Fruit fly (Drosophila melanogaster) whole organism, prepupa: Measurements from ENCODE around the gene CG32373.

Experiments used
- CG11902 ChIP-seq: fragments of 200-800 bp; sonication (Bioruptor generic); optimal IDR thresholded peaks from 3 replicates; lab custom pipeline; 2016; ENCODE audit warnings: missing biosample characterization, missing genetic modification characterization
- CG6792 ChIP-seq: fragments of 200-800 bp; sonication (Bioruptor generic); optimal IDR thresholded peaks from 3 replicates; lab custom pipeline; 2016; ENCODE audit warnings: missing biosample characterization, missing genetic modification characterization
- CG9139 ChIP-seq: fragments of 200-800 bp; sonication (Bioruptor generic); optimal IDR thresholded peaks from 3 replicates; lab custom pipeline; 2017; ENCODE audit warnings: missing biosample characterization, mild to moderate bottlenecking, missing genetic modification characterization
- Eip93F ChIP-seq: fragments of 200-800 bp; sonication (Bioruptor generic); optimal IDR thresholded peaks from 2 replicates; lab custom pipeline; 2016; ENCODE audit warnings: missing biosample characterization, mild to moderate bottlenecking, missing genetic modification characterization

DNA sequence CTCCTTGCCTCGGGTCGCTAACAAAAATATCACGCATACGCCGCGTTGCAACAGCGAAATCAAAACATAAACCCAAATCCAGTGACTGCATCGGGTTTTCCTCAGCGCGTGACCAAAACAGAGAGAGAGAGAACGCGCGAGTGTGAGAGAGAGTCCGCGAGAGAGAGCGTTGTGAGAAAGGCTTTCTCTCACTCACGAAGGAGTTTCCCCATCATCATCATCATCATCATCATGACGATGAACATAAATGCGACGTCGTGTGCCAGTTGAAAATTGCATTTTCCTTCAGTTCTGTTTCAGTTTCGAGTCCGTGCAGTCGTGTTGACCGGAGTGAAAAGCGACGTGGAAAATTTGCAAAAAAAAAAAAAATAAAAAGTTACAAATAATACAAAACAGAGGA lies 96.7 kb downstream of the CG32373 start, which contains the start of gene CG13685:
- TF ChIP-seq CG9139 (GFP tag; lab: Kevin White, UChicago), result no peak
- no peak for TF ChIP-seq Eip93F (GFP tag; lab: Kevin White, UChicago)
- TF ChIP-seq CG6792 (GFP tag; lab: Kevin White, UChicago), result no peak
- TF ChIP-seq CG11902, result no peak
